Fruit fly (Drosophila melanogaster) whole organism, adult: Measurements from ENCODE around the gene Mst27D.

Experiments used
- CG11617 ChIP-seq: fragments of 200-800 bp; sonication (Bioruptor generic); optimal IDR thresholded peaks from 2 replicates; lab custom pipeline; 2017; ENCODE audit warnings: mild to moderate bottlenecking, missing biosample characterization, missing genetic modification reagents, missing genetic modification characterization
- CG33017 ChIP-seq: fragments of 200-800 bp; sonication (Bioruptor generic); optimal IDR thresholded peaks from 2 replicates; lab custom pipeline; 2018; ENCODE audit warnings: missing biosample characterization, mild to moderate bottlenecking, missing genetic modification characterization, moderate library complexity
- CG7101 ChIP-seq: fragments of 200-800 bp; sonication (Bioruptor generic); optimal IDR thresholded peaks from 2 replicates; lab custom pipeline; 2018; ENCODE audit warnings: missing biosample characterization, mild to moderate bottlenecking, missing genetic modification characterization, moderate library complexity
- ovo ChIP-seq: fragments of 200-800 bp; sonication (Bioruptor generic); optimal IDR thresholded peaks from 2 replicates; lab custom pipeline; 2016; ENCODE audit warnings: missing biosample characterization, missing genetic modification characterization

dm6 chr2L:7009807-7010470 is 50.7 kb downstream of the Mst27D start, which contains the start of gene uif:
- TF ChIP-seq CG33017 (tag; lab: Kevin White, UChicago) (no peak), CG7101 (tag; lab: Kevin White, UChicago) (no peak), ovo (no peak), CG11617 (GFP tag; lab: Kevin White, UChicago) (no peak)
